Fruit fly (Drosophila melanogaster) whole organism, prepupa: ENCODE measurements around the gene DCTN1-p150.

ENCODE experiments used
- Blimp-1 ChIP-seq: fragments of 200-800 bp; sonication (Bioruptor generic); optimal IDR thresholded peaks from 3 replicates; lab custom pipeline; 2017; ENCODE audit warnings: missing biosample characterization, missing genetic modification characterization, mild to moderate bottlenecking, moderate library complexity, missing genetic modification reagents
- CG10631 ChIP-seq: fragments of 200-800 bp; sonication (Bioruptor generic); optimal IDR thresholded peaks from 2 replicates; lab custom pipeline; 2016; ENCODE audit warnings: missing biosample characterization, missing genetic modification characterization
- CG11294 ChIP-seq: fragments of 200-800 bp; sonication (Bioruptor generic); IDR thresholded peaks from 2 replicates; pipeline ENCODE4 v1.3.6; 2022; ENCODE audit warnings: missing biosample characterization, missing genetic modification characterization
- CG11762 ChIP-seq: fragments of 200-800 bp; sonication (Bioruptor generic); optimal IDR thresholded peaks from 3 replicates; lab custom pipeline; 2016; ENCODE audit warnings: missing biosample characterization, missing genetic modification characterization; ENCODE audit not compliant: insufficient read depth
- CG15336 ChIP-seq: fragments of 200-800 bp; sonication (Bioruptor generic); IDR thresholded peaks from 2 replicates; pipeline ENCODE4 v1.3.6; 2022; ENCODE audit warnings: missing biosample characterization, missing genetic modification characterization
- CG3032 ChIP-seq: fragments of 200-800 bp; optimal IDR thresholded peaks from 2 replicates; lab custom pipeline; 2019; ENCODE audit warnings: missing biosample characterization, mild to moderate bottlenecking, missing genetic modification characterization, moderate library complexity
- CG31627 ChIP-seq: fragments of 200-800 bp; sonication (Bioruptor generic); optimal IDR thresholded peaks from 3 replicates; lab custom pipeline; 2016; ENCODE audit warnings: missing biosample characterization, missing genetic modification characterization
- CG32006 ChIP-seq: fragments of 200-800 bp; sonication (Bioruptor generic); optimal IDR thresholded peaks from 3 replicates; lab custom pipeline; 2017; ENCODE audit warnings: missing biosample characterization, mild to moderate bottlenecking, missing genetic modification characterization
- CG34406 ChIP-seq: fragments of 200-800 bp; sonication (Bioruptor generic); optimal IDR thresholded peaks from 3 replicates; lab custom pipeline; 2016; ENCODE audit warnings: missing biosample characterization, missing genetic modification characterization
- CG6276 ChIP-seq: fragments of 200-800 bp; sonication (Bioruptor generic); optimal IDR thresholded peaks from 2 replicates; lab custom pipeline; 2017; ENCODE audit warnings: missing biosample characterization, mild to moderate bottlenecking, missing genetic modification characterization
- CG6792 ChIP-seq: fragments of 200-800 bp; sonication (Bioruptor generic); optimal IDR thresholded peaks from 3 replicates; lab custom pipeline; 2016; ENCODE audit warnings: missing biosample characterization, missing genetic modification characterization
- CG6854 ChIP-seq: fragments of 200-800 bp; sonication (Bioruptor generic); optimal IDR thresholded peaks from 2 replicates; lab custom pipeline; 2017; ENCODE audit warnings: missing biosample characterization, mild to moderate bottlenecking, missing genetic modification characterization
- CG7368 ChIP-seq: fragments of 200-800 bp; sonication (Bioruptor generic); optimal IDR thresholded peaks from 3 replicates; lab custom pipeline; 2016; ENCODE audit warnings: missing biosample characterization, missing genetic modification characterization
- CG8319 ChIP-seq: fragments of 200-800 bp; sonication (Bioruptor generic); optimal IDR thresholded peaks from 3 replicates; lab custom pipeline; 2016; ENCODE audit warnings: missing biosample characterization, missing genetic modification characterization
- CG8632 ChIP-seq: fragments of 200-800 bp; sonication (Bioruptor generic); optimal IDR thresholded peaks from 3 replicates; lab custom pipeline; 2016; ENCODE audit warnings: missing biosample characterization, missing genetic modification characterization
- Eip75B ChIP-seq: fragments of 200-800 bp; sonication (Bioruptor generic); optimal IDR thresholded peaks from 3 replicates; lab custom pipeline; 2016; ENCODE audit warnings: missing biosample characterization, missing genetic modification characterization
- Eip78C ChIP-seq: fragments of 200-800 bp; sonication (Bioruptor generic); peaks from one replicate; lab custom pipeline; 2016; ENCODE audit warnings: missing biosample characterization, missing genetic modification characterization
- Ets21C ChIP-seq: fragments of 200-800 bp; sonication (Bioruptor generic); optimal IDR thresholded peaks from 3 replicates; lab custom pipeline; 2016; ENCODE audit warnings: missing biosample characterization, missing genetic modification characterization
- Ets96B ChIP-seq: fragments of 200-800 bp; optimal IDR thresholded peaks from 2 replicates; lab custom pipeline; 2019; ENCODE audit warnings: missing biosample characterization, mild to moderate bottlenecking, missing genetic modification characterization, moderate library complexity
- Hr38 ChIP-seq: sonication (Bioruptor generic); optimal IDR thresholded peaks from 2 replicates; lab custom pipeline; 2016; ENCODE audit warnings: missing biosample characterization, missing genetic modification characterization
- Hr39 ChIP-seq: fragments of 200-800 bp; sonication (Bioruptor generic); optimal IDR thresholded peaks from 2 replicates; lab custom pipeline; 2016; ENCODE audit warnings: missing biosample characterization, missing genetic modification characterization
- Hr4 ChIP-seq: fragments of 200-800 bp; sonication (Bioruptor generic); optimal IDR thresholded peaks from 3 replicates; lab custom pipeline; 2016; ENCODE audit warnings: missing biosample characterization, missing genetic modification characterization
- Lpt ChIP-seq: fragments of 200-800 bp; sonication (Bioruptor generic); optimal IDR thresholded peaks from 3 replicates; lab custom pipeline; 2016; ENCODE audit warnings: missing biosample characterization, missing genetic modification characterization
- Smox ChIP-seq: fragments of 200-800 bp; sonication (Bioruptor generic); optimal IDR thresholded peaks from 3 replicates; lab custom pipeline; 2016; ENCODE audit warnings: missing biosample characterization, missing genetic modification characterization
- Sox102F ChIP-seq: fragments of 200-800 bp; sonication (Bioruptor generic); optimal IDR thresholded peaks from 2 replicates; lab custom pipeline; 2016; ENCODE audit warnings: missing biosample characterization, mild to moderate bottlenecking, missing genetic modification characterization
- Sox15 ChIP-seq: fragments of 200-800 bp; sonication (Bioruptor generic); optimal IDR thresholded peaks from 3 replicates; lab custom pipeline; 2016; ENCODE audit warnings: missing biosample characterization, missing genetic modification characterization
- achi ChIP-seq: fragments of 200-800 bp; sonication (Bioruptor generic); optimal IDR thresholded peaks from 3 replicates; lab custom pipeline; 2016; ENCODE audit warnings: missing biosample characterization, missing genetic modification characterization
- acj6 ChIP-seq: fragments of 200-800 bp; sonication (Bioruptor generic); optimal IDR thresholded peaks from 3 replicates; lab custom pipeline; 2016; ENCODE audit warnings: missing biosample characterization, missing genetic modification characterization
- cyc ChIP-seq: fragments of 200-800 bp; sonication (Bioruptor generic); optimal IDR thresholded peaks from 3 replicates; lab custom pipeline; 2016; ENCODE audit warnings: missing biosample characterization, missing genetic modification characterization
- eg ChIP-seq: fragments of 200-800 bp; sonication (Bioruptor generic); IDR thresholded peaks from 3 replicates; pipeline ENCODE4 v1.3.6; 2022; ENCODE audit warnings: missing biosample characterization, missing genetic modification characterization
- esn ChIP-seq: fragments of 200-800 bp; sonication (Bioruptor generic); optimal IDR thresholded peaks from 2 replicates; lab custom pipeline; 2016; ENCODE audit warnings: missing biosample characterization, mild to moderate bottlenecking, missing genetic modification characterization, moderate library complexity
- fd59A ChIP-seq: fragments of 200-800 bp; sonication (Bioruptor generic); optimal IDR thresholded peaks from 2 replicates; lab custom pipeline; 2017; ENCODE audit warnings: missing biosample characterization, mild to moderate bottlenecking, missing genetic modification characterization, missing genetic modification reagents
- fkh ChIP-seq: fragments of 200-800 bp; sonication (Bioruptor generic); optimal IDR thresholded peaks from 3 replicates; lab custom pipeline; 2017; ENCODE audit warnings: missing biosample characterization, mild to moderate bottlenecking, missing genetic modification characterization, moderate library complexity
- lz ChIP-seq: fragments of 200-800 bp; sonication (Bioruptor generic); optimal IDR thresholded peaks from 3 replicates; lab custom pipeline; 2016; ENCODE audit warnings: missing biosample characterization, missing genetic modification characterization
- net ChIP-seq: fragments of 200-800 bp; sonication (Bioruptor generic); optimal IDR thresholded peaks from 3 replicates; lab custom pipeline; 2016; ENCODE audit warnings: missing biosample characterization, missing genetic modification characterization
- pdm3 ChIP-seq: fragments of 200-800 bp; sonication (Bioruptor generic); optimal IDR thresholded peaks from 3 replicates; lab custom pipeline; 2016; ENCODE audit warnings: missing biosample characterization, missing genetic modification characterization
- salr ChIP-seq, 2 experiments: fragments of 200-800 bp; sonication (Bioruptor generic); optimal IDR thresholded peaks; 3 replicates each; lab custom pipeline; 2016 to 2018; ENCODE audit warnings: missing biosample characterization in 2 of 2, missing genetic modification characterization in 2 of 2, mild to moderate bottlenecking in 1 of 2
- ss ChIP-seq, 2 experiments: fragments of 200-800 bp; sonication (Bioruptor generic); optimal IDR thresholded peaks; 2 replicates in 1 of 2; 3 replicates in 1 of 2; lab custom pipeline; 2017 to 2018; ENCODE audit warnings: mild to moderate bottlenecking in 2 of 2, missing biosample characterization in 2 of 2, missing genetic modification characterization in 2 of 2, moderate library complexity in 1 of 2
- svp ChIP-seq: fragments of 200-800 bp; sonication (Bioruptor generic); peaks from one replicate; lab custom pipeline; 2016; ENCODE audit warnings: missing biosample characterization, missing genetic modification characterization

DCTN1-p150 gene

dm6 chr3L:13928769-13929594 lies at the start of gene DCTN1-p150, which contains the start of gene CG8833:
DCTN1-p150 (plus strand) TSS chr3L:13929387.
CG8833 (minus strand) TSS chr3L:13929000.
- peak; percentile 29 for TF ChIP-seq lz (GFP tag; lab: Kevin White, UChicago)
- TF ChIP-seq Ets21C (GFP tag; lab: Kevin White, UChicago) = no peak
- TF ChIP-seq cyc = peak; percentile 53
- peak; percentile 15 for TF ChIP-seq Sox15 (GFP tag; lab: Kevin White, UChicago)
- peak; percentile 32 for TF ChIP-seq CG3032 (tag; lab: Kevin White, UChicago)
- peak; percentile 9 for TF ChIP-seq Ets96B (tag; lab: Kevin White, UChicago)
- TF ChIP-seq CG31627 (GFP tag; lab: Kevin White, UChicago) = peak; percentile 60
- no peak for TF ChIP-seq Hr39 (GFP tag; lab: Kevin White, UChicago)
- 0 out of 3 replicates have a peak, but pooled peaks have one; percentile 38 for TF ChIP-seq eg (GFP tag; lab: Robert Waterston, UW)
- TF ChIP-seq CG11294 (GFP tag; lab: Robert Waterston, UW) = no peak
- TF ChIP-seq esn (GFP tag; lab: Kevin White, UChicago) = peak; percentile 38
- no peak for TF ChIP-seq Sox102F (GFP tag; lab: Kevin White, UChicago)
- TF ChIP-seq fkh (GFP tag; lab: Kevin White, UChicago) = peak; percentile 21
- peak; percentile 53 for TF ChIP-seq achi (GFP tag; lab: Kevin White, UChicago)

- TF ChIP-seq CG6854 (GFP tag; lab: Kevin White, UChicago) (no peak), Lpt (GFP tag; lab: Kevin White, UChicago) (peak; percentile 10), pdm3 (no peak), Blimp-1 (peak; percentile 37), CG10631 (GFP tag; lab: Kevin White, UChicago) (no peak), Eip78C (GFP tag; lab: Kevin White, UChicago) (peak; percentile 61)
These were observed 47.6 kb upstream of the DCTN1-p150 start for dm6 chr3L:13881555-13881954.

dm6 chr3L:13882532-13882931 lies 46.7 kb upstream of the DCTN1-p150 start:
- no peak for TF ChIP-seq fd59A (GFP tag; lab: Kevin White, UChicago)
- TF ChIP-seq fkh (GFP tag; lab: Kevin White, UChicago) = peak; percentile 22
- TF ChIP-seq CG6792 (GFP tag; lab: Kevin White, UChicago) = no peak
- no peak for TF ChIP-seq Sox102F (GFP tag; lab: Kevin White, UChicago)
- no peak for TF ChIP-seq CG32006
- TF ChIP-seq Eip78C (GFP tag; lab: Kevin White, UChicago) = peak; percentile 10
- TF ChIP-seq ss (GFP tag; optimal IDR thresholded peaks at IDR 0.05; lab: Kevin White, UChicago) = no peak
- no peak for TF ChIP-seq CG6276
- TF ChIP-seq Hr38 (GFP tag; lab: Kevin White, UChicago) = no peak
- TF ChIP-seq CG8632 = no peak

- TF ChIP-seq fkh (GFP tag; lab: Kevin White, UChicago) (no peak), ss (GFP tag; optimal IDR thresholded peaks at IDR 0.05; lab: Kevin White, UChicago) (no peak), salr (GFP tag; optimal IDR thresholded peaks at IDR 0.05; lab: Kevin White, UChicago) (no peak), CG8319 (no peak), CG6792 (GFP tag; lab: Kevin White, UChicago) (no peak), CG11762 (GFP tag; lab: Kevin White, UChicago) (no peak), Hr4 (GFP tag; lab: Kevin White, UChicago) (no peak), Lpt (GFP tag; lab: Kevin White, UChicago) (no peak), net (GFP tag; lab: Kevin White, UChicago) (no peak), eg (GFP tag; lab: Robert Waterston, UW) (no peak), Hr39 (GFP tag; lab: Kevin White, UChicago) (no peak), Eip75B (no peak), CG15336 (GFP tag; lab: Robert Waterston, UW) (no peak), CG6276 (no peak), Smox (GFP tag; lab: Kevin White, UChicago) (no peak), svp (GFP tag; lab: Kevin White, UChicago) (no peak), CG7368 (GFP tag; lab: Kevin White, UChicago) (no peak), acj6 (GFP tag; lab: Kevin White, UChicago) (no peak), CG34406 (GFP tag; lab: Kevin White, UChicago) (no peak)
- TF ChIP-seq, all 60 proteins: peak for 0
These were observed 44.6 kb upstream of the DCTN1-p150 start for dm6 chr3L:13884460-13885056.
